Worm (Caenorhabditis elegans): Measurements from ENCODE around the gene sdz-16.

ce11 chrV:17298657-17299056 lies 29.1 kb downstream of the sdz-16 start:
- TF ChIP-seq flt-1 (GFP tag; IDR thresholded peaks at IDR 0.05) (no peak), tab-1 (GFP tag; IDR thresholded peaks at IDR 0.05) (no peak), cog-1 (tag; optimal IDR thresholded peaks at IDR 0.05) (no peak), klf-2 (GFP tag; conservative IDR thresholded peaks at IDR 0.05) (no peak)
